Worm (Caenorhabditis elegans) whole organism, L4/young adult: Measurements from ENCODE around the gene F59B8.1.
A peak's percentile ranks its signal among the peaks of the same experiment; 100 is the strongest.

Source experiments
- W03F9.2 ChIP-seq: fragments of 150-350 bp; optimal IDR thresholded peaks from 2 replicates; lab custom pipeline; 2014; ENCODE audit warnings: missing biosample characterization, missing genetic modification characterization
- dao-5 ChIP-seq: sonication (generic microtip); optimal IDR thresholded peaks from 2 replicates; lab custom pipeline; 2016; ENCODE audit warnings: missing genotype, missing genetic modification characterization, moderate library complexity, missing compliant biosample characterization
- him-1 ChIP-seq: sonication (generic microtip); optimal IDR thresholded peaks from 2 replicates; lab custom pipeline; 2016; ENCODE audit warnings: missing genotype, missing genetic modification reagents, missing genetic modification characterization, missing compliant biosample characterization

Gene F59B8.1

DNA sequence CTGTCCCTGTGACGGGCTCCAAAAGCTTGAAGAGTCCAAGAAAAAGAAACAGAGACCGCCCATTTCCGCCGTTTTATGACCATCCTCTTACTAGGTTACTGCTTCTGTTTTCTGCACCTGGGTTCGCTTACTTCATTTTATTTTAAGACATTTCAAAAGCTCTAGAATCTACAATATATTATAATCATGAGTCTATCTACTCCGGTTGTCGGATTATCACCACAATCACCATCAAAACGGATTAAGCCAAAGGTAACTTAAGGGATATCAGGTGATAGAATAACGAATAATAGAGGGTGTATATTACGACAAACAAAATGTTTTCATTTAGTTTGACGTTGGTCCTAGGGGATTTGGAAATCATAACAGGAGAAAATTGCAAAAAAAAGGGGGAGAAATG, 4.3 kb downstream of the F59B8.1 start:
- TF ChIP-seq dao-5 (tag; lab: Kevin White, UChicago): no peak
- TF ChIP-seq him-1 (tag; lab: Kevin White, UChicago): no peak
- TF ChIP-seq W03F9.2 (tag; lab: Kevin White, UChicago): no peak

DNA sequence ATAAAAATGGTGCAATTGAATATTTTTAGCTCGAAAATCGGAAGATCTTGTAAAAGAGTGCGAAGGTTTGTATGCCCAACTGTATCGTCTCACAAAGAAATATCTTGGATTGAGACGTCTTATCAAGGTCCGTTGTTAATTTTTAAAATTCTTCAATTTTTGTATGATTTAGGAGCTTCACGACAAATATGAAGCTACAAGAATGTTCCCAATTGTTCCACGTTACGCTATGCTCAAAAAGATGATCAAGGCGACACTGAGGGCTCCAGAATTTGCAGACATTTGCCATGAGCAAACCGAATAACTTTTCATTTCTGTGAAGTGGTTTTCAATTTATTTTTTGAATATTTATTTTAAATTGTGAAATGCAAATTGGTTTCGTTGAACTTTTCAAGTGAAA, 10.7 kb downstream of the F59B8.1 start:
- no peak for TF ChIP-seq W03F9.2 (tag; lab: Kevin White, UChicago)
- TF ChIP-seq him-1 (tag; lab: Kevin White, UChicago): no peak
- TF ChIP-seq dao-5 (tag; lab: Kevin White, UChicago): no peak

DNA sequence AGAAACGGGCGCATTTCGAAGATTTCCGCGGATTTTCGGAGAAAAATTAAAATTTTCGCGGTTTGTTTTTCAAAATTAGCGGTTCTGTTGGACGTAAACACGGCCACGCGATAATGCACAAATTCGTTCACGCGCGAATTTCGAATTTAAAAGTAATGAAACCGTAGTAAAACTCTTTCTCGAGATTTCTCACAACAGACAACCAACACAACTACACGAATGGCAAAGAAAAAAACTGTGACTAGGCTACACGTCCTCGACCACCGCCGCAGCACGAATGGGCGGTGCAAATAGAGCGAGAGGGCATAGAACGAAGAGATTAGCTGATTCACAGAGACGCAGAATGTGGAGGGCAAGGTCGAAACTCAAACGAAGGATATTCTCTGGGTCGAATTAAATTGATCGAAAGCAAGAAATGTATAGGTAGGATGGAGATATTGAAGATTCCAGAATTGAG, 12.8 kb downstream of the F59B8.1 start, which contains the start of gene idh-1:
Gene idh-1 (minus strand): TSS at position 228 of the 457 bp plus-strand sequence.
- TF ChIP-seq W03F9.2 (tag; lab: Kevin White, UChicago) (peak; percentile 36), dao-5 (tag; lab: Kevin White, UChicago) (no peak)

DNA sequence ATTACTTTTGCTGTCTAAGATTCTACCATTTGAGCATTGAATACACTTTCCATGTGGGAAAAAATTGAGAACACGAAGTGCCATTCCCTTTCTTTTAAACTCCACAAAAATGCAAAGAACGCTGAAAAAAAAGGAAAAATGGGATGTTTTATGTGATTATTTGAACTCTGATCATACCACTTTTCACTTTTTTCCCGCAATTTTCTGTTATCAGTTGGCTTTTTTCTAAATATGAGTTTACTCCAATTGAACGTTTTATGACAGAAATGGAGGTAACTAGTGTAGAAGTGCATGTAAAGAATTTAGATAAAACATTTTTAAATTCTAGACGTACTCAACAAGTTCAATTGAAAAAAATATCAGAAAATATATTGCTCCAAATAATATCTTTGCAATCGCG, 13.3 kb downstream of the F59B8.1 start:
- TF ChIP-seq him-1 (tag; lab: Kevin White, UChicago) (no peak), W03F9.2 (tag; lab: Kevin White, UChicago) (no peak), dao-5 (tag; lab: Kevin White, UChicago) (no peak)

DNA sequence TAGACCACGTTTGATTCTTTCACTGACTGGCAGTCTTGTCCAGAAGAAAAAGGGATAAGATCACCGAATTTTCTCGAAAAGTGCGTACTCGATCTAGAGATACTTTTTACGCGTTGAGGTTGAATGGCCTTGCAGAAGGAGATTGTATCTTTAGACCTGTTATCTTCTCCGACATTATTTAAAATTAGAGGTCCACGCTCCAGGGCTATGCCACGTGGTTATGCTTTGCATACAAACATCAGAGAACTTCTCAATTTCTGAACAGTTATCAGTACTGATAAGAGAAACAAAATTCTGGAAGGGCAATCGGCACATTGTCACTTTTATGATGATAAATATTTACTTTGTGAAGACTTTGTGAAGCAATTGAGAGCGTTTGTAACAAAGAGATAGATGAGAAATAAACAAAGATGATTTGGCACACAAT, 14.1 kb downstream of the F59B8.1 start:
- TF ChIP-seq him-1 (tag; lab: Kevin White, UChicago): no peak
- no peak for TF ChIP-seq dao-5 (tag; lab: Kevin White, UChicago)
- TF ChIP-seq W03F9.2 (tag; lab: Kevin White, UChicago): peak; percentile 38

DNA sequence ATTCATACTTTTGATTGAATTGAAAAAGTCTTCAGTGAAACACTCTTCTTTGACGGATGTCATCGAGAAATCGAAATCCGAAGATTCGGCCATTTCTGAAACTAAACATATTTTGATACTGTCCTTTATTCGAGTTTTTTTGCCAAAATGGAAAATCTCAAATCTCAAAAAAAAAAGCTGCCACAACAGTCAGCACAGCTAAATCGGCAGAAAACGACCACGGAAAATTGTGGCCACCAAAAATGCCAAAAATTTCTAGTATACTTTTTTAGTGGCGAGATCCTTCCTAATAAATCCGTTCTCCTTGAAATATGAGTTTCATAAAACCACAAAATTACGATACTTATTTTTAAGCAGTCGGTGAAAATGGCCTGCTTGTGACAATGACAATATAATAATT, 15.9 kb downstream of the F59B8.1 start, which contains the start of gene F38E11.9:
Gene F38E11.9 (minus strand): TSS at position 101 of the 400 bp plus-strand sequence.
- TF ChIP-seq him-1 (tag; lab: Kevin White, UChicago) (no peak), W03F9.2 (tag; lab: Kevin White, UChicago) (no peak), dao-5 (tag; lab: Kevin White, UChicago) (no peak)

DNA sequence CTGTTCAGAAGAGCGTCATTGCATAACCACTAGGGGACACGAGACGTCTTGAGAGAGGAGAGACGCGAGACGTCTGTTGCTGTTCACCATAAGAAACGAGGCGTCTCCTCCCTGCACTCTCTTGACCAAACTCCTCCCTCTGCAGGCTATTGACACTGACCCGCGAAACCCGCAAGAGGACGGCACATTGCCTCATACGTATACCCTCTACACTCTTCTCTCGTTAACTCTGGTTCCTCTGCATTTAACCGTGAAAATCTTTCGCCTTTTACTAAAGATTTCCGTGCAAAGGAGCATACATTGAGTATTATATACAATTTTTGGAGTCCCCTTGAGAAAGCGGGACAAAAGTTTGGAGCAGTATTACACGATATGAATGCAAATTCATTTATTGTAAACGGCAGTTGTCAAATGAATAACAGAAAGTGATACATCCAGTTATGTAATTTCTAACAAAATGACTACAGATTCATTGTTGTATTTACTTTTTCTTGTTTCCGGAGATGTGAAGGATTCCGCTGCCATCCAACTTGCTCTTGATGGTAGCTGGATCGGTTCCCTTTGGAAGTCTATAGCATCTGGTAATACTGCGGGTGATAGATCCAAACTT, 16.5 kb downstream of the F59B8.1 start:
- TF ChIP-seq W03F9.2 (tag; lab: Kevin White, UChicago) (peak; percentile 87), dao-5 (tag; lab: Kevin White, UChicago) (no peak), him-1 (tag; lab: Kevin White, UChicago) (peak; percentile 78)

DNA sequence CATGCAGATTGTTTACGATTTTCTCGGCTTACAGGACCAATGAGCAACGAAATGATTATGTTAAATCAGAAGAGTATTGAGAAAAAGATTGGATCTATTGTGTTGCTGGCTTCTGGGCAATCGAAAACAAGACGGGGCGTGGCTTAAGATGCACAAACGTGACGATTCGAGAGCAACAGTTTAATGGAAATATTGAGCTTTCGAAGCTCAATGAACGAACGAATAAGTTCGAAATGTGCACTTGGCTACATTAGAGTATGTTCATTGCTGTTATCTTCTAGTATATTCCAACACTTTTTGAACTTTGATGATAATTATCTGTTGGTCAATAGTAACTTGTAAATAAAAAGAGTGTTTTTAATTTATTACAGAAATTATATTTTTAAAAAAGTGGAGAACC, 17.3 kb downstream of the F59B8.1 start, which contains the start of gene hsp-12.3:
Gene hsp-12.3 (minus strand): TSS at position 101 of the 400 bp plus-strand sequence.
- TF ChIP-seq him-1 (tag; lab: Kevin White, UChicago): no peak
- TF ChIP-seq W03F9.2 (tag; lab: Kevin White, UChicago): no peak
- TF ChIP-seq dao-5 (tag; lab: Kevin White, UChicago): no peak

DNA sequence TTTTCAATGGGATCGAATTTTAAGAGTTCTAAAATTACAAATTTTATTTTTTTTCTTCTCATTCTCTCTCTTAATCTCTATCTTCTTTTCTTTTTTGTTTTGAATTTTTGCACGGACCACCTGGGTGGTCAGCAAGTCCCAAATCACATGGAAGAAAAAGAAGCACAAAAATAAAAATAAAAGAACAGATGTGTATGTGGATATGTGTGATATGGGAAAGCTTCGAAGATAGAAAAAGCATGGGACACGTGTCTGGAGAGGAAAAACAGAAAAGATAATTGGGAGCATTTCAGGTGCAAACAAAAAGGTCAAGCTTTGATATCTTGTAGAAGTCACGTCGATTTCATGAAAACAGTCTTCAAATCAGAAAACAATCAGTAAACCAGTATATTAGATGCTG, 19.1 kb downstream of the F59B8.1 start, which contains the start of gene hsp-12.6:
Gene hsp-12.6 (minus strand): TSS at position 20 of the 400 bp plus-strand sequence.
- TF ChIP-seq him-1 (tag; lab: Kevin White, UChicago) (no peak), W03F9.2 (tag; lab: Kevin White, UChicago) (no peak), dao-5 (tag; lab: Kevin White, UChicago) (no peak)

DNA sequence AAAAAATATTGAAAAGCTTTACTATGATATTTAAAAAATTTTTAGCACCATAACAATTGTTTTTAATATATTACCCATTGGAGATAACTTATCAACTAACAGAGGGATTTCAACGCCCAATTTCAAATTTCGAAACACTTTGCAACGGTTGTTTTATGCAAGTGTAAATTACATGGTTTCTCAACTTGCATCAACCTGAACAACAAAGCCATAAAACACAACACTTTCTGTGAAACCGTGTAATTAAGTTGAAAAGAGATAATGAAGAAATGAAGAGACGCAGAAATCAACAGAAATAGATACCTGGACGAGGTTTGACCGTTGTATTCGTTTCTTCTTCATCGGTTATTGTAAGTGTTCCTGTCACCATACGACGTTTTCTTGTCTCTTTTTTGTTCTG, 22.3 kb downstream of the F59B8.1 start, which contains the start of gene cpin-1:
Gene cpin-1 (plus strand): TSS at position 301 of the 400 bp plus-strand sequence.
- no peak for TF ChIP-seq W03F9.2 (tag; lab: Kevin White, UChicago)
- TF ChIP-seq him-1 (tag; lab: Kevin White, UChicago): no peak
- TF ChIP-seq dao-5 (tag; lab: Kevin White, UChicago): no peak

DNA sequence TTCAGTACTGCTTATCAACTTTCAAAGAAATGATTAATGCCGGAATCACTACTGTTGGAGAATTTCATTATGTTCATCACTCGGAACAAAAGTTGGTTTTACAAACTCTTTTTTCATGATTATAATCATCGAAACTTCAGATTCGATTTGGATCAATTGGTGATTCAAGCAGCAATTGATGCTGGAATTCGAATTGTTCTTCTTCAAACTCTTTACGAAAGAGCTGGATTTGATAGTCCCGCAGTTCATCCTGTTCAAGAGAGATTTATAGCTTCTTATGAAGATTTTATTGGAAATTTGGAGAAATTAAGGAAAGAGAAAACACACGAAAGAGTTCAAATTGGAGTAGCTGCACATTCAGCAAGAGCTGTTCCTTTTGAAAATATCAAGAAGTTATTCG, 23.8 kb downstream of the F59B8.1 start:
- TF ChIP-seq W03F9.2 (tag; lab: Kevin White, UChicago) (no peak), dao-5 (tag; lab: Kevin White, UChicago) (no peak), him-1 (tag; lab: Kevin White, UChicago) (no peak)

DNA sequence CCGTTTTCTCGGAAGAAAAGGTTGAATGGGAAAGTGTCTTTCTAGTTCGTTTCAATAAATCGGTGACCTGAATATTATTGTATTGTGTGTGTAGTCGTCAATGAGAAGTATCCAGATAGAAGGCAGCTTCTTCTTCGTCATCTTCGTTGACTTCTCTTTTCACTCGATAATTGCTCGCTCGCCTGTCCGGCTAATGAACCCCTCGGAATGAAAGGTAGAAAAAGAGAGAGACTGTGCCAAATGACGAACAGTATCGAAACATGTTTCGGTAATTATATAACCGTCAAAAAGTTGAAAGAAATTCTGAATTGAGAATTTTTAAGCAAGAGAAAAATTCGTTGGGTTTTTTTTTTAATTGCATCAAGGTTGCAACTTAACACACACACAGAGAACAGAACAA, 29.3 kb downstream of the F59B8.1 start, which contains the start of gene cutl-17:
Gene cutl-17 (minus strand): TSS at position 101 of the 400 bp plus-strand sequence.
- TF ChIP-seq W03F9.2 (tag; lab: Kevin White, UChicago) (no peak), him-1 (tag; lab: Kevin White, UChicago) (no peak), dao-5 (tag; lab: Kevin White, UChicago) (no peak)

DNA sequence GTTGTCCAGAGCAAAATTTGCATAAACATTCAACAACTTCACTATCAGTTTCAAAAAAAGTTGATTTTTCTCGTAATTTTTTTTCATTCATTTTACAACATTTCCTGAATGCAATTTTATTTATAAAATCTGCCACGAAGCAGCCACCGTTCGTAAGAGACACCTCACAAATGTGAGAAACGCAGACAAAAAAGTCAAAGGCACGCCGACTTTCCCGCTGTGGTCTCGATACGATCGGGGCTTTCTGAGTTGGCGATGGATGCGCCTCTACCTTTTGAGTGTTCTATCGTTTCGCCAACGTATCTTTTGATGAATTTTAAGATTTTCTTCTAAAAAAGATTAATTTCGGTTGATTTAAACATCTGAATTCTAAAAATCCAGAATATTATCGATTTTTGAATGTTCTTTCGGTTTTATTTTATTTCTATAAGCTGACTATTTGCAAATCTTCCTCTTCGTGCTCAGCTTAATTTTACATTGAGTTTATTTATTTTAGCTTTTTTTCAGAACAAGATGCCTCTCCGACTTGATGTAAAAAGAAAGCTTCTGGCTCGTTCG, 31.2 kb downstream of the F59B8.1 start, which contains the start of gene copb-2:
Gene copb-2 (plus strand): TSS at position 508 of the 558 bp plus-strand sequence.
- no peak for TF ChIP-seq W03F9.2 (tag; lab: Kevin White, UChicago)
- TF ChIP-seq him-1 (tag; lab: Kevin White, UChicago): no peak
- no peak for TF ChIP-seq dao-5 (tag; lab: Kevin White, UChicago)
